Fruit fly (Drosophila melanogaster): ENCODE measurements around the gene CG14712.

The CG14712 gene

DNA sequence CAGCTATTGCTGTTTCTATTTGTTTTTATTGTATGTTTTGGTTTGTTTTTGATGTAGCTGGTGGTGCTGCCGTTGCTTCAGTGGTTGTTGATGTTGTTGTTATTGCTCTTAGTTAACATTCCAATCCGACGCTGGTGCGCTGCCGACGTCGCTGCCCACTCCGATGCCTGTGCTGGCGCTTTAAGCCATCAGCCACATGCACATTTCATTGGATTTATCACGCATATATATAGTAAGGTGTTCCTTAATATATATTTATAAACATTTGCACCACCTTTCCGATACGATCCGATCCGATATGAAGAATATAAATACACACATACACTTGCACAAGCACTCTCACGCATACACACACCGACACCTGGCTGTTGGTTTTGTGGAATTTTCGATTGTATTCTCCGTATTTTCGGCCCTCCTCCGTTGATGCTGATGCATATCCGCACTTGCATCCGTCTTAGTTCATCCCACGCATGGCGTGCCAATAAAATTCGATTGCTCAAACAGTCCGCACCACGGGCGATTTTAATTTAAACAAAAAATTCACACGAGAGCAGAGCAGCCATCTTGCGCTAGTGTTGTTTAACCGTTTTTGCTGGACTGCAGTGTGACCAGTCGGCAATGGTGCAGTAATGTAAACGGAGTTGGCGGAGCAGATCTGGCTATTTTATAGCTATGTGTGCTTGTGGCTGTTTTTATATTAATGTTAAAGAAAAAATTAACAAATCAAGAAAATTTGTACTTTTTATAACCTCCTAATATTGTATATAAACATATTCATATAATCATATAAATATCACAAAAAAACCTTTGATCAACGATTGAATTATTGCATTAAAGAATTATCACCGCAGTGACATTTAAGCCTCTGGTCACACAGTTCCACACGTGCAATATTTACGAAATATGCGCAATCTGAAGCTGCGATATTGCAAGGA lies 21.8 kb downstream of the CG14712 start, which contains the start of the genes Csk and Elp1 (continued):
- peak; percentile 62 for TF ChIP-seq grn (GFP tag; optimal IDR thresholded peaks at IDR 0.05)
- peak; percentile 73 for TF ChIP-seq CG17829 (tag; optimal IDR thresholded peaks at IDR 0.05)
- peak in 1 of 3 experiments; percentile 63 for TF ChIP-seq lola (GFP tag; optimal IDR thresholded peaks at IDR 0.05)
- TF ChIP-seq Dbx (GFP tag; IDR thresholded peaks at IDR 0.05): peak; percentile 67; the same call in 1 of the 3 replicates
- peak; percentile 58 for TF ChIP-seq Hr3 (GFP tag; optimal IDR thresholded peaks at IDR 0.05)
- TF ChIP-seq CG3838 (GFP tag; optimal IDR thresholded peaks at IDR 0.05): no peak
- TF ChIP-seq Atf-2 (GFP tag; optimal IDR thresholded peaks at IDR 0.05): peak; percentile 6
- TF ChIP-seq CG3163 (GFP tag; optimal IDR thresholded peaks at IDR 0.05): no peak
- TF ChIP-seq CG4360 (GFP tag; IDR thresholded peaks at IDR 0.05): peak; percentile 80
- no peak for TF ChIP-seq MTF-1 (GFP tag; optimal IDR thresholded peaks at IDR 0.05; ENCODE audit: borderline replicate concordance)
- 0 out of 3 replicates have a peak, but pooled peaks have one; percentile 54 for TF ChIP-seq CG11456 (GFP tag; IDR thresholded peaks at IDR 0.05)
- TF ChIP-seq CG5953 (GFP tag; IDR thresholded peaks at IDR 0.05): no peak
- peak; percentile 39 for TF ChIP-seq kni (GFP tag; optimal IDR thresholded peaks at IDR 0.05)
- TF ChIP-seq row (GFP tag; IDR thresholded peaks at IDR 0.05): peak; percentile 91
- TF ChIP-seq D19B (GFP tag; optimal IDR thresholded peaks at IDR 0.05): no peak
- TF ChIP-seq CG1602 (GFP tag; optimal IDR thresholded peaks at IDR 0.05): peak; percentile 51
- peak; percentile 40 for TF ChIP-seq CG33557 (GFP tag; optimal IDR thresholded peaks at IDR 0.05)
- no peak for TF ChIP-seq C15 (GFP tag; IDR thresholded peaks at IDR 0.05)
- peak; percentile 21 for TF ChIP-seq CG11723 (GFP tag; optimal IDR thresholded peaks at IDR 0.05)
- peak; percentile 81 for TF ChIP-seq pzg (GFP tag; optimal IDR thresholded peaks at IDR 0.05)
- 0 out of 2 replicates have a peak, but pooled peaks have one; percentile 29 for TF ChIP-seq amos (GFP tag; IDR thresholded peaks at IDR 0.05; ENCODE audit: partially characterized antibody)
- TF ChIP-seq Fer2 (tag; optimal IDR thresholded peaks at IDR 0.05): peak; percentile 33
- TF ChIP-seq CG12104 (GFP tag; optimal IDR thresholded peaks at IDR 0.05): peak; percentile 68
- peak; percentile 25 for TF ChIP-seq Hsf (GFP tag; optimal IDR thresholded peaks at IDR 0.05)
- TF ChIP-seq CG32767 (GFP tag; IDR thresholded peaks at IDR 0.05): peak; percentile 43; the same call in 1 of the 2 replicates
- TF ChIP-seq onecut (GFP tag; IDR thresholded peaks at IDR 0.05): no peak; the same call in 1 of the 2 replicates
- peak; percentile 0 for TF ChIP-seq ems (GFP tag; optimal IDR thresholded peaks at IDR 0.05)
- peak; percentile 8 for TF ChIP-seq Spps (tag; optimal IDR thresholded peaks at IDR 0.05)
- 0 out of 4 replicates have a peak, but pooled peaks have one; percentile 30 for TF ChIP-seq chinmo (GFP tag; IDR thresholded peaks at IDR 0.05; ENCODE audit: partially characterized antibody)
- TF ChIP-seq tup (GFP tag; optimal IDR thresholded peaks at IDR 0.05): peak; percentile 22
- TF ChIP-seq pho (GFP tag; optimal IDR thresholded peaks at IDR 0.05): peak; percentile 3
- 0 out of 3 replicates have a peak, but pooled peaks have one; percentile 31 for TF ChIP-seq ase (GFP tag; IDR thresholded peaks at IDR 0.05)
- TF ChIP-seq Atf6 (GFP tag; IDR thresholded peaks at IDR 0.05): 0 out of 2 replicates have a peak, but pooled peaks have one; percentile 17
- peak; percentile 75 for TF ChIP-seq CG30403 (GFP tag; optimal IDR thresholded peaks at IDR 0.05)
- no peak; the same call in 2 of the 3 replicates for TF ChIP-seq CG6791 (GFP tag; IDR thresholded peaks at IDR 0.05; ENCODE audit: partially characterized antibody)
- TF ChIP-seq CG34422 (GFP tag; IDR thresholded peaks at IDR 0.05): peak; percentile 37; the same call in 1 of the 3 replicates
- TF ChIP-seq CG10209 (GFP tag; optimal IDR thresholded peaks at IDR 0.05): peak; percentile 52
- TF ChIP-seq zen2 (GFP tag; IDR thresholded peaks at IDR 0.05; ENCODE audit: partially characterized antibody): no peak
- no peak for TF ChIP-seq CG12071 (GFP tag; optimal IDR thresholded peaks at IDR 0.05)
- TF ChIP-seq pros (GFP tag; optimal IDR thresholded peaks at IDR 0.05): no peak
- TF ChIP-seq br (optimal IDR thresholded peaks at IDR 0.05): no peak
- TF ChIP-seq twi (tag; optimal IDR thresholded peaks at IDR 0.05): peak; percentile 73
- peak; percentile 47; the same call in 1 of the 2 replicates for TF ChIP-seq sob (GFP tag; IDR thresholded peaks at IDR 0.05)
- TF ChIP-seq lbe (GFP tag; optimal IDR thresholded peaks at IDR 0.05): peak; percentile 12
- no peak for TF ChIP-seq z (GFP tag; IDR thresholded peaks at IDR 0.05)
- TF ChIP-seq CG7556 (GFP tag; optimal IDR thresholded peaks at IDR 0.05): peak; percentile 41
- no peak for TF ChIP-seq CG11398 (GFP tag; optimal IDR thresholded peaks at IDR 0.05)
- no peak for TF ChIP-seq CG4404 (GFP tag; IDR thresholded peaks at IDR 0.05)

All from whole organism, embryonic.